Fruit fly (Drosophila melanogaster) whole organism, embryonic: ENCODE measurements around the gene Ir94a.

Experiments
- B-H1 ChIP-seq: fragments of 200-800 bp; sonication (Bioruptor generic); IDR thresholded peaks from 3 replicates; pipeline ENCODE4 v1.3.6; 2022; ENCODE audit warnings: missing biosample characterization, missing genetic modification characterization
- BtbVII ChIP-seq: fragments of 200-800 bp; sonication (Bioruptor generic); optimal IDR thresholded peaks from 3 replicates; lab custom pipeline; 2017; ENCODE audit warnings: missing biosample characterization, mild to moderate bottlenecking, missing genetic modification characterization
- CG10267 ChIP-seq: fragments of 200-800 bp; sonication (Bioruptor generic); optimal IDR thresholded peaks from 2 replicates; lab custom pipeline; 2018; ENCODE audit warnings: missing biosample characterization, mild to moderate bottlenecking, missing genetic modification characterization, moderate library complexity
- CG12071 ChIP-seq: fragments of 200-800 bp; sonication (Bioruptor generic); optimal IDR thresholded peaks from 3 replicates; lab custom pipeline; 2018; ENCODE audit warnings: missing biosample characterization, mild to moderate bottlenecking, missing genetic modification characterization
- CG12219 ChIP-seq: fragments of 200-800 bp; sonication (Bioruptor generic); optimal IDR thresholded peaks from 3 replicates; lab custom pipeline; 2018; ENCODE audit warnings: missing biosample characterization, mild to moderate bottlenecking, missing genetic modification characterization
- CG12299 ChIP-seq: fragments of 200-800 bp; sonication (Bioruptor generic); optimal IDR thresholded peaks from 2 replicates; lab custom pipeline; 2018; ENCODE audit warnings: missing biosample characterization, mild to moderate bottlenecking, missing genetic modification characterization
- CG13424 ChIP-seq: fragments of 200-800 bp; sonication (Bioruptor generic); optimal IDR thresholded peaks from 2 replicates; lab custom pipeline; 2019; ENCODE audit warnings: missing biosample characterization, mild to moderate bottlenecking, missing genetic modification characterization, moderate library complexity
- CG13624 ChIP-seq: fragments of 200-800 bp; sonication (Bioruptor generic); optimal IDR thresholded peaks from 2 replicates; lab custom pipeline; 2016; ENCODE audit warnings: missing biosample characterization, missing genetic modification characterization
- CG14860 ChIP-seq: fragments of 200-800 bp; sonication (Bioruptor generic); IDR thresholded peaks from 3 replicates; pipeline ENCODE4 v1.3.6; 2022; ENCODE audit warnings: missing biosample characterization, missing genetic modification characterization; ENCODE audit not compliant: partially characterized antibody
- CG14965 ChIP-seq: fragments of 200-800 bp; sonication (Bioruptor generic); optimal IDR thresholded peaks from 2 replicates; lab custom pipeline; 2016; ENCODE audit warnings: missing biosample characterization, missing genetic modification characterization, borderline replicate concordance
- CG15601 ChIP-seq: fragments of 200-800 bp; sonication (Bioruptor generic); optimal IDR thresholded peaks from 3 replicates; lab custom pipeline; 2019; ENCODE audit warnings: missing biosample characterization, mild to moderate bottlenecking, missing genetic modification characterization, moderate library complexity
- CG17802 ChIP-seq: fragments of 200-800 bp; sonication (Bioruptor generic); optimal IDR thresholded peaks from 2 replicates; lab custom pipeline; 2018; ENCODE audit warnings: missing biosample characterization, mild to moderate bottlenecking, missing genetic modification characterization, moderate library complexity
- CG2129 ChIP-seq: fragments of 200-800 bp; sonication (Bioruptor generic); IDR thresholded peaks from 2 replicates; pipeline ENCODE4 v1.3.6; 2022; ENCODE audit warnings: missing biosample characterization, missing genetic modification characterization; ENCODE audit not compliant: partially characterized antibody
- CG2875 ChIP-seq: fragments of 200-800 bp; sonication (Bioruptor generic); optimal IDR thresholded peaks from 2 replicates; lab custom pipeline; 2017; ENCODE audit warnings: missing biosample characterization, mild to moderate bottlenecking, missing genetic modification characterization, missing genetic modification reagents
- CG30403 ChIP-seq: fragments of 200-800 bp; sonication (Bioruptor generic); optimal IDR thresholded peaks from 3 replicates; lab custom pipeline; 2016; ENCODE audit warnings: missing biosample characterization, missing genetic modification characterization
- CG30431 ChIP-seq: fragments of 200-800 bp; sonication (Bioruptor generic); optimal IDR thresholded peaks from 2 replicates; lab custom pipeline; 2017; ENCODE audit warnings: missing biosample characterization, missing genetic modification characterization
- CG32767 ChIP-seq: fragments of 200-800 bp; sonication (Bioruptor generic); IDR thresholded peaks from 2 replicates; pipeline ENCODE4 v1.3.6; 2022; ENCODE audit warnings: missing biosample characterization, missing genetic modification characterization
- CG4854 ChIP-seq: fragments of 200-800 bp; sonication (Bioruptor generic); optimal IDR thresholded peaks from 2 replicates; lab custom pipeline; 2016; ENCODE audit warnings: missing biosample characterization, missing genetic modification characterization, inconsistent platforms
- CG6791 ChIP-seq: fragments of 200-800 bp; sonication (Bioruptor generic); IDR thresholded peaks from 3 replicates; pipeline ENCODE4 v1.3.6; 2022; ENCODE audit warnings: missing biosample characterization, missing genetic modification characterization; ENCODE audit not compliant: partially characterized antibody
- CG7745 ChIP-seq: fragments of 200-800 bp; sonication (Bioruptor generic); optimal IDR thresholded peaks from 2 replicates; lab custom pipeline; 2018; ENCODE audit warnings: missing biosample characterization, mild to moderate bottlenecking, missing genetic modification characterization, moderate library complexity
- CG7786 ChIP-seq: fragments of 200-800 bp; sonication (Bioruptor generic); optimal IDR thresholded peaks from 2 replicates; lab custom pipeline; 2016; ENCODE audit warnings: missing biosample characterization, missing genetic modification characterization
- CG7928 ChIP-seq: fragments of 200-800 bp; sonication (Bioruptor generic); optimal IDR thresholded peaks from 2 replicates; lab custom pipeline; 2017; ENCODE audit warnings: missing biosample characterization, mild to moderate bottlenecking, missing genetic modification characterization
- CG9215 ChIP-seq: fragments of 200-800 bp; sonication (Bioruptor generic); IDR thresholded peaks from 2 replicates; pipeline ENCODE4 v1.3.6; 2022; ENCODE audit warnings: missing biosample characterization, missing genetic modification characterization
- Dfd ChIP-seq, 2 experiments: fragments of >200 bp; optimal IDR thresholded peaks; 2 replicates each; lab custom pipeline; 2017; ENCODE audit warnings: missing biosample characterization in 2 of 2, missing genetic modification characterization in 2 of 2
- Dip2 ChIP-seq: fragments of 200-800 bp; sonication (Bioruptor generic); IDR thresholded peaks from 2 replicates; pipeline ENCODE4 v1.3.6; 2022; ENCODE audit warnings: missing biosample characterization, missing genetic modification characterization
- E2f1 ChIP-seq: fragments of 200-800 bp; sonication (Bioruptor generic); IDR thresholded peaks from 2 replicates; pipeline ENCODE4 v1.3.6; 2022; ENCODE audit warnings: missing biosample characterization, missing genetic modification characterization
- HHEX ChIP-seq: fragments of 200-800 bp; sonication (Bioruptor generic); optimal IDR thresholded peaks from 3 replicates; lab custom pipeline; 2017; ENCODE audit warnings: missing biosample characterization, mild to moderate bottlenecking, missing genetic modification characterization, missing genetic modification reagents
- NC2β ChIP-seq: fragments of 200-800 bp; sonication (Bioruptor generic); optimal IDR thresholded peaks from 2 replicates; lab custom pipeline; 2016; ENCODE audit warnings: missing biosample characterization, missing genetic modification characterization
- NfI ChIP-seq: fragments of 200-800 bp; sonication (Bioruptor generic); optimal IDR thresholded peaks from 3 replicates; lab custom pipeline; 2018; ENCODE audit warnings: missing biosample characterization, mild to moderate bottlenecking, missing genetic modification characterization, moderate library complexity
- ato ChIP-seq: fragments of 200-800 bp; sonication (Bioruptor generic); IDR thresholded peaks from 2 replicates; pipeline ENCODE4 v1.3.6; 2022; ENCODE audit warnings: missing biosample characterization, missing genetic modification characterization; ENCODE audit not compliant: partially characterized antibody
- az2 ChIP-seq: fragments of 200-800 bp; sonication (Bioruptor generic); optimal IDR thresholded peaks from 3 replicates; lab custom pipeline; 2016; ENCODE audit warnings: missing biosample characterization, missing genetic modification characterization
- bab2 ChIP-seq: fragments of 200-800 bp; sonication (Bioruptor generic); optimal IDR thresholded peaks from 2 replicates; lab custom pipeline; 2016; ENCODE audit warnings: missing biosample characterization, missing genetic modification characterization
- cg ChIP-seq: fragments of 200-800 bp; sonication (Bioruptor generic); optimal IDR thresholded peaks from 3 replicates; lab custom pipeline; 2019; ENCODE audit warnings: missing biosample characterization, mild to moderate bottlenecking, missing genetic modification characterization, moderate library complexity
- ci ChIP-seq: fragments of 200-800 bp; sonication (Bioruptor generic); IDR thresholded peaks from 3 replicates; pipeline ENCODE4 v1.3.6; 2022; ENCODE audit warnings: missing biosample characterization, missing genetic modification characterization
- dmrt11E ChIP-seq: fragments of 200-800 bp; sonication (Bioruptor generic); optimal IDR thresholded peaks from 3 replicates; lab custom pipeline; 2018; ENCODE audit warnings: missing biosample characterization, mild to moderate bottlenecking, missing genetic modification characterization, moderate library complexity
- dmrt99B ChIP-seq: fragments of 200-800 bp; sonication (Bioruptor generic); optimal IDR thresholded peaks from 2 replicates; lab custom pipeline; 2018; ENCODE audit warnings: missing biosample characterization, mild to moderate bottlenecking, missing genetic modification characterization, moderate library complexity
- fd64A ChIP-seq: fragments of 200-800 bp; sonication (Bioruptor generic); optimal IDR thresholded peaks from 3 replicates; lab custom pipeline; 2018; ENCODE audit warnings: missing biosample characterization, mild to moderate bottlenecking, missing genetic modification characterization
- klu ChIP-seq: fragments of 200-800 bp; sonication (Bioruptor generic); IDR thresholded peaks from 2 replicates; pipeline ENCODE4 v1.3.6; 2022; ENCODE audit warnings: missing biosample characterization, missing genetic modification characterization
- knrl ChIP-seq: fragments of 200-800 bp; sonication (Bioruptor generic); IDR thresholded peaks from 3 replicates; pipeline ENCODE4 v1.3.6; 2022; ENCODE audit warnings: missing biosample characterization, missing genetic modification characterization; ENCODE audit not compliant: partially characterized antibody
- mirr ChIP-seq: fragments of 200-800 bp; sonication (Bioruptor generic); optimal IDR thresholded peaks from 3 replicates; lab custom pipeline; 2018; ENCODE audit warnings: missing biosample characterization, mild to moderate bottlenecking, missing genetic modification characterization
- pfk ChIP-seq: fragments of 200-800 bp; sonication (Bioruptor generic); optimal IDR thresholded peaks from 2 replicates; lab custom pipeline; 2018; ENCODE audit warnings: missing biosample characterization, mild to moderate bottlenecking, missing genetic modification characterization, moderate library complexity
- sisA ChIP-seq: fragments of 200-800 bp; sonication (Bioruptor generic); IDR thresholded peaks from 2 replicates; pipeline ENCODE4 v1.3.6; 2022; ENCODE audit warnings: missing biosample characterization, missing genetic modification characterization
- sob ChIP-seq: fragments of 200-800 bp; sonication (Bioruptor generic); IDR thresholded peaks from 2 replicates; pipeline ENCODE4 v1.3.6; 2022; ENCODE audit warnings: missing biosample characterization, missing genetic modification characterization
- sr ChIP-seq: fragments of 200-800 bp; sonication (Bioruptor generic); IDR thresholded peaks from 3 replicates; pipeline ENCODE4 v1.3.6; 2022; ENCODE audit warnings: missing biosample characterization, missing genetic modification characterization
- trem ChIP-seq: fragments of 200-800 bp; optimal IDR thresholded peaks from 3 replicates; lab custom pipeline; 2019; ENCODE audit warnings: missing biosample characterization, mild to moderate bottlenecking, missing genetic modification characterization, moderate library complexity
- unc-4 ChIP-seq: fragments of 200-800 bp; sonication (Bioruptor generic); IDR thresholded peaks from 2 replicates; pipeline ENCODE4 v1.3.6; 2022; ENCODE audit warnings: missing biosample characterization, missing genetic modification characterization; ENCODE audit not compliant: partially characterized antibody
- zfh1 ChIP-seq: fragments of 200-800 bp; sonication (Bioruptor generic); IDR thresholded peaks from 3 replicates; pipeline ENCODE4 v1.3.6; 2022; ENCODE audit warnings: missing biosample characterization, missing genetic modification characterization

Ir94a gene

dm6 chr3R:22145425-22146411 is 32.5 kb downstream of the Ir94a start (continued):
- TF ChIP-seq unc-4 (GFP tag; lab: Robert Waterston, UW) (no peak), CG7786 (GFP tag; lab: Kevin White, UChicago) (peak; percentile 60), fd64A (GFP tag; lab: Kevin White, UChicago) (peak; percentile 85), HHEX (GFP tag; lab: Kevin White, UChicago) (peak; percentile 67), B-H1 (peak; percentile 67), CG13424 (peak; percentile 74), CG17802 (peak; percentile 50), CG6791 (no peak), NfI (GFP tag; lab: Kevin White, UChicago) (peak; percentile 4), CG12219 (peak; percentile 51), zfh1 (GFP tag; lab: Robert Waterston, UW) (peak; percentile 96), klu (GFP tag; lab: Robert Waterston, UW) (peak; percentile 44; the same call in 1 of the 2 replicates), CG30403 (GFP tag; lab: Kevin White, UChicago) (peak; percentile 67), trem (tag; lab: Kevin White, UChicago) (peak; percentile 72), BtbVII (GFP tag; lab: Kevin White, UChicago) (no peak), az2 (GFP tag; lab: Kevin White, UChicago) (peak; percentile 79), dmrt11E (tag; lab: Kevin White, UChicago) (peak; percentile 87), Dfd (GFP tag; optimal IDR thresholded peaks at IDR 0.05; lab: Kevin White, UChicago) (no peak), CG7928 (GFP tag; lab: Kevin White, UChicago) (no peak), CG10267 (tag; lab: Kevin White, UChicago) (peak; percentile 71), CG7745 (tag; lab: Kevin White, UChicago) (peak; percentile 23), Dip2 (no peak), pfk (no peak), cg (GFP tag; lab: Kevin White, UChicago) (peak; percentile 31), CG12299 (tag; lab: Kevin White, UChicago) (no peak), sr (GFP tag; lab: Robert Waterston, UW) (no peak; the same call in 2 of the 3 replicates), E2f1 (GFP tag; lab: Robert Waterston, UW) (peak; percentile 84), CG14965 (GFP tag; lab: Kevin White, UChicago) (peak; percentile 28), CG30431 (peak; percentile 53), CG15601 (peak; percentile 84), dmrt99B (peak; percentile 91), CG12071 (GFP tag; lab: Kevin White, UChicago) (no peak), ato (GFP tag; lab: Robert Waterston, UW) (no peak), NC2β (GFP tag; lab: Kevin White, UChicago) (peak; percentile 57), CG4854 (peak; percentile 59), knrl (GFP tag; lab: Robert Waterston, UW) (no peak), ci (GFP tag; lab: Robert Waterston, UW) (peak; percentile 94), CG2129 (GFP tag; lab: Robert Waterston, UW) (no peak), CG14860 (no peak), CG13624 (GFP tag; lab: Kevin White, UChicago) (peak; percentile 51), mirr (GFP tag; lab: Kevin White, UChicago) (no peak), bab2 (GFP tag; lab: Kevin White, UChicago) (peak; percentile 89), CG2875 (peak; percentile 71), CG32767 (peak; percentile 82), CG9215 (peak; percentile 53), sob (GFP tag; lab: Robert Waterston, UW) (peak; percentile 68; the same call in 1 of the 2 replicates), sisA (GFP tag; lab: Robert Waterston, UW) (peak; percentile 91)
